Worm (Caenorhabditis elegans): ENCODE results near the gene pqn-42.

pqn-42 gene

ce11 chrII:2442979-2443378 is 15.8 kb downstream of the pqn-42 start, which contains the start of gene vab-19:
Gene vab-19 (plus strand): TSS chrII:2443279.
- TF ChIP-seq C34F6.9 (tag; optimal IDR thresholded peaks at IDR 0.05) (no peak), sma-9 (GFP tag; optimal IDR thresholded peaks at IDR 0.05) (no peak), sma-9 (tag; optimal IDR thresholded peaks at IDR 0.05) (no peak), gmeb-1 (tag; optimal IDR thresholded peaks at IDR 0.05) (no peak), nhr-12 (tag; optimal IDR thresholded peaks at IDR 0.05) (no peak), lin-11 (tag; optimal IDR thresholded peaks at IDR 0.05) (no peak), lsy-2 (tag; optimal IDR thresholded peaks at IDR 0.05) (no peak), ztf-1 (GFP tag; conservative IDR thresholded peaks at IDR 0.05) (no peak), alr-1 (tag; optimal IDR thresholded peaks at IDR 0.05) (no peak), elt-1 (tag; optimal IDR thresholded peaks at IDR 0.05) (no peak), mab-5 (tag; optimal IDR thresholded peaks at IDR 0.05) (no peak), ceh-16 (tag; optimal IDR thresholded peaks at IDR 0.05) (no peak), blmp-1 (tag; optimal IDR thresholded peaks at IDR 0.05; ENCODE audit: insufficient read depth) (no peak), nhr-10 (tag; optimal IDR thresholded peaks at IDR 0.05) (no peak), ztf-4 (tag; optimal IDR thresholded peaks at IDR 0.05) (no peak), snpc-4 (tag; optimal IDR thresholded peaks at IDR 0.05) (no peak), ceh-82 (tag; optimal IDR thresholded peaks at IDR 0.05) (no peak)

ce11 chrII:2442243-2442642 is 16.5 kb downstream of the pqn-42 start:
- TF ChIP-seq elt-3 (tag; optimal IDR thresholded peaks at IDR 0.05) (no peak), unc-39 (tag; optimal IDR thresholded peaks at IDR 0.05) (no peak), mab-5 (tag; optimal IDR thresholded peaks at IDR 0.05) (no peak), R02D3.7 (tag; optimal IDR thresholded peaks at IDR 0.05) (no peak), ceh-16 (tag; optimal IDR thresholded peaks at IDR 0.05) (peak; percentile 23), ztf-11 (tag; optimal IDR thresholded peaks at IDR 0.05) (no peak), elt-1 (tag; optimal IDR thresholded peaks at IDR 0.05) (no peak), lin-13 (GFP tag; optimal IDR thresholded peaks at IDR 0.05) (peak; percentile 8), sma-9 (GFP tag; optimal IDR thresholded peaks at IDR 0.05) (peak; percentile 89), sma-9 (tag; optimal IDR thresholded peaks at IDR 0.05) (no peak), ztf-1 (GFP tag; conservative IDR thresholded peaks at IDR 0.05) (no peak), C34F6.9 (tag; optimal IDR thresholded peaks at IDR 0.05) (peak; percentile 13), lin-11 (tag; optimal IDR thresholded peaks at IDR 0.05) (no peak), sem-4 (tag; optimal IDR thresholded peaks at IDR 0.05) (no peak), nhr-77 (tag; optimal IDR thresholded peaks at IDR 0.05) (no peak), crh-2 (tag; optimal IDR thresholded peaks at IDR 0.05) (peak; percentile 36), dmd-4 (tag; optimal IDR thresholded peaks at IDR 0.05) (no peak), lin-39 (tag; optimal IDR thresholded peaks at IDR 0.05) (no peak), fos-1 (tag; optimal IDR thresholded peaks at IDR 0.05) (peak; percentile 31), nhr-237 (tag; optimal IDR thresholded peaks at IDR 0.05) (no peak), mdl-1 (tag; optimal IDR thresholded peaks at IDR 0.05) (no peak), nhr-25 (tag; optimal IDR thresholded peaks at IDR 0.05) (peak; percentile 33), nhr-129 (tag; optimal IDR thresholded peaks at IDR 0.05) (no peak), gmeb-1 (tag; optimal IDR thresholded peaks at IDR 0.05) (no peak), ZK546.5 (tag; optimal IDR thresholded peaks at IDR 0.05) (no peak), peb-1 (tag; optimal IDR thresholded peaks at IDR 0.05) (no peak), sma-3 (GFP tag; optimal IDR thresholded peaks at IDR 0.05) (peak; percentile 78)

ce11 chrII:2440312-2440711 is 18.5 kb downstream of the pqn-42 start:
- TF ChIP-seq nhr-11 (tag; optimal IDR thresholded peaks at IDR 0.05) (no peak), peb-1 (tag; optimal IDR thresholded peaks at IDR 0.05) (no peak), ztf-1 (GFP tag; conservative IDR thresholded peaks at IDR 0.05) (no peak), ceh-82 (tag; optimal IDR thresholded peaks at IDR 0.05) (no peak), zag-1 (tag; optimal IDR thresholded peaks at IDR 0.05) (no peak), mdl-1 (tag; optimal IDR thresholded peaks at IDR 0.05) (no peak), unc-62 (GFP tag; optimal IDR thresholded peaks at IDR 0.05) (no peak), lin-39 (tag; optimal IDR thresholded peaks at IDR 0.05) (no peak), nhr-10 (tag; optimal IDR thresholded peaks at IDR 0.05) (no peak), Y55F3AM.14 (GFP tag; optimal IDR thresholded peaks at IDR 0.05) (no peak), elt-1 (tag; optimal IDR thresholded peaks at IDR 0.05) (no peak)

ce11 chrII:2438944-2439343 is 19.8 kb downstream of the pqn-42 start:
- TF ChIP-seq nhr-25 (tag; optimal IDR thresholded peaks at IDR 0.05), result no peak
- no peak for TF ChIP-seq nhr-12 (tag; optimal IDR thresholded peaks at IDR 0.05)
- TF ChIP-seq nhr-129 (tag; optimal IDR thresholded peaks at IDR 0.05), result no peak
- TF ChIP-seq lin-11 (tag; optimal IDR thresholded peaks at IDR 0.05), result no peak
- no peak for TF ChIP-seq lin-39 (tag; optimal IDR thresholded peaks at IDR 0.05)
- no peak for TF ChIP-seq nhr-11 (tag; optimal IDR thresholded peaks at IDR 0.05)
- TF ChIP-seq elt-3 (tag; optimal IDR thresholded peaks at IDR 0.05), result no peak

Data from whole organism, L2 larva.